Worm (Caenorhabditis elegans) whole organism, late embryonic: ENCODE results near the gene dcr-1.

Experiments used
- K02D7.2 ChIP-seq: sonication (generic microtip); optimal IDR thresholded peaks from 2 replicates; lab custom pipeline; 2017; ENCODE audit warnings: mild to moderate bottlenecking, missing genetic modification characterization, missing compliant biosample characterization
- K09A11.1 ChIP-seq: sonication (generic microtip); optimal IDR thresholded peaks from 2 replicates; lab custom pipeline; 2017; ENCODE audit warnings: antibody characterized with exemption, mild to moderate bottlenecking, missing genetic modification characterization, missing compliant biosample characterization; ENCODE audit not compliant: insufficient read depth
- ahr-1 ChIP-seq: sonication (generic microtip); optimal IDR thresholded peaks from 2 replicates; lab custom pipeline; 2016; ENCODE audit warnings: missing genetic modification characterization, missing compliant biosample characterization
- ama-1 ChIP-seq: fragments of 150-350 bp; optimal IDR thresholded peaks from 2 replicates; lab custom pipeline; 2014
- ceh-18 ChIP-seq: sonication (generic microtip); optimal IDR thresholded peaks from 2 replicates; lab custom pipeline; 2016; ENCODE audit warnings: missing genetic modification characterization, missing compliant biosample characterization
- ceh-22 ChIP-seq: sonication (generic microtip); optimal IDR thresholded peaks from 2 replicates; lab custom pipeline; 2017; ENCODE audit warnings: missing biosample characterization, missing genetic modification characterization
- ceh-24 ChIP-seq: sonication (generic microtip); optimal IDR thresholded peaks from 2 replicates; lab custom pipeline; 2016; ENCODE audit warnings: mild to moderate bottlenecking, missing genetic modification characterization, missing compliant biosample characterization
- ceh-30 ChIP-seq: fragments of 150-350 bp; optimal IDR thresholded peaks from 2 replicates; lab custom pipeline; 2014; ENCODE audit warnings: missing biosample characterization, missing genetic modification characterization
- ceh-34 ChIP-seq: sonication (generic microtip); optimal IDR thresholded peaks from 2 replicates; lab custom pipeline; 2016; ENCODE audit warnings: mild to moderate bottlenecking, missing genetic modification characterization, missing compliant biosample characterization
- ceh-48 ChIP-seq: sonication (generic microtip); optimal IDR thresholded peaks from 2 replicates; lab custom pipeline; 2016; ENCODE audit warnings: missing genetic modification characterization, inconsistent platforms, missing compliant biosample characterization
- che-1 ChIP-seq: sonication (generic microtip); optimal IDR thresholded peaks from 2 replicates; lab custom pipeline; 2016; ENCODE audit warnings: mild to moderate bottlenecking, missing genetic modification characterization, missing compliant biosample characterization
- dmd-4 ChIP-seq: sonication (generic microtip); optimal IDR thresholded peaks from 2 replicates; lab custom pipeline; 2016; ENCODE audit warnings: borderline replicate concordance, missing genetic modification characterization, missing compliant biosample characterization
- elt-4 ChIP-seq: sonication (generic microtip); optimal IDR thresholded peaks from 2 replicates; lab custom pipeline; 2016; ENCODE audit warnings: missing genetic modification characterization, missing compliant biosample characterization
- fax-1 ChIP-seq: sonication (generic microtip); optimal IDR thresholded peaks from 2 replicates; lab custom pipeline; 2016; ENCODE audit warnings: missing genotype, missing genetic modification characterization, missing compliant biosample characterization
- hlh-13 ChIP-seq: fragments of 200-800 bp; sonication (Bioruptor generic); optimal IDR thresholded peaks from 2 replicates; lab custom pipeline; 2018; ENCODE audit warnings: mild to moderate bottlenecking, missing genetic modification characterization, missing compliant biosample characterization
- hlh-15 ChIP-seq: sonication (generic microtip); optimal IDR thresholded peaks from 2 replicates; lab custom pipeline; 2016; ENCODE audit warnings: missing genetic modification characterization, missing compliant biosample characterization
- hlh-30 ChIP-seq: sonication (generic microtip); optimal IDR thresholded peaks from 2 replicates; lab custom pipeline; 2017; ENCODE audit warnings: antibody characterized with exemption, missing genetic modification characterization, missing compliant biosample characterization; ENCODE audit not compliant: insufficient read depth
- hlh-6 ChIP-seq: sonication (generic microtip); optimal IDR thresholded peaks from 2 replicates; lab custom pipeline; 2016; ENCODE audit warnings: missing genotype, missing genetic modification characterization, missing compliant biosample characterization
- lim-6 ChIP-seq: sonication (generic microtip); optimal IDR thresholded peaks from 2 replicates; lab custom pipeline; 2016; ENCODE audit warnings: missing genetic modification characterization, missing compliant biosample characterization
- lin-11 ChIP-seq: fragments of 200-800 bp; sonication (Bioruptor generic); optimal IDR thresholded peaks from 2 replicates; lab custom pipeline; 2018; ENCODE audit warnings: mild to moderate bottlenecking, missing genetic modification characterization, missing compliant biosample characterization
- nfya-1 ChIP-seq: sonication (generic microtip); optimal IDR thresholded peaks from 2 replicates; lab custom pipeline; 2017; ENCODE audit warnings: missing genetic modification characterization, mild to moderate bottlenecking, missing compliant biosample characterization, antibody characterized with exemption, moderate library complexity
- odd-2 ChIP-seq: sonication (generic microtip); optimal IDR thresholded peaks from 2 replicates; lab custom pipeline; 2017; ENCODE audit warnings: antibody characterized with exemption, mild to moderate bottlenecking, missing genetic modification characterization, missing compliant biosample characterization
- pax-1 ChIP-seq: fragments of 150-350 bp; optimal IDR thresholded peaks from 2 replicates; lab custom pipeline; 2014; ENCODE audit warnings: missing biosample characterization, missing genetic modification characterization
- pqm-1 ChIP-seq: sonication (generic microtip); optimal IDR thresholded peaks from 2 replicates; lab custom pipeline; 2016; ENCODE audit warnings: missing genetic modification characterization, missing compliant biosample characterization
- pros-1 ChIP-seq: fragments of 150-350 bp; optimal IDR thresholded peaks from 2 replicates; lab custom pipeline; 2014; ENCODE audit warnings: missing biosample characterization, missing genetic modification reagents, missing genetic modification characterization
- rnt-1 ChIP-seq: sonication (generic microtip); optimal IDR thresholded peaks from 2 replicates; lab custom pipeline; 2016; ENCODE audit warnings: missing genetic modification characterization, missing compliant biosample characterization
- sdc-2 ChIP-seq: sonication (generic microtip); optimal IDR thresholded peaks from 2 replicates; lab custom pipeline; 2016; ENCODE audit warnings: missing genotype, missing genetic modification characterization, missing compliant biosample characterization
- tbx-7 ChIP-seq: sonication (generic microtip); optimal IDR thresholded peaks from 2 replicates; lab custom pipeline; 2016; ENCODE audit warnings: missing genotype, missing genetic modification characterization, missing compliant biosample characterization
- unc-3 ChIP-seq, 2 experiments: fragments of 200-800 bp in 1 of 2; sonication (Bioruptor generic) in 1 of 2; sonication (generic microtip) in 1 of 2; conservative IDR thresholded peaks in 1 of 2; optimal IDR thresholded peaks in 1 of 2; 2 replicates each; pipeline versions ENCODE4 v1.3.6 to Lab custom; 2016 to 2022; ENCODE audit warnings: missing compliant biosample characterization in 2 of 2, missing genetic modification characterization in 2 of 2, missing genetic modification reagents in 1 of 2
- unc-42 ChIP-seq: sonication (generic microtip); optimal IDR thresholded peaks from 2 replicates; lab custom pipeline; 2016; ENCODE audit warnings: missing genotype, missing genetic modification characterization, missing compliant biosample characterization
- unc-55 ChIP-seq: sonication (generic microtip); optimal IDR thresholded peaks from 2 replicates; lab custom pipeline; 2017; ENCODE audit warnings: missing biosample characterization, missing genetic modification reagents, missing genetic modification characterization
- zip-5 ChIP-seq: sonication (generic microtip); optimal IDR thresholded peaks from 2 replicates; lab custom pipeline; 2016; ENCODE audit warnings: missing genetic modification characterization, missing compliant biosample characterization
- ztf-16 ChIP-seq: sonication (generic microtip); optimal IDR thresholded peaks from 2 replicates; lab custom pipeline; 2017; ENCODE audit warnings: missing genetic modification characterization, missing compliant biosample characterization

The dcr-1 gene

ce11 chrIII:8067798-8068197 is 12.3 kb downstream of the dcr-1 start:
- TF ChIP-seq sdc-2 (tag; lab: Kevin White, UChicago) = no peak
- TF ChIP-seq tbx-7 (tag; lab: Kevin White, UChicago) = no peak
- TF ChIP-seq hlh-13 = no peak
- no peak for TF ChIP-seq dmd-4 (tag; lab: Kevin White, UChicago)
- no peak for TF ChIP-seq ceh-18 (tag; lab: Kevin White, UChicago)
- TF ChIP-seq rnt-1 (tag; lab: Kevin White, UChicago) = no peak

ce11 chrIII:8066989-8067388 is 13.1 kb downstream of the dcr-1 start, which contains the start of gene pros-1:
TSS of gene pros-1 (plus strand) at chrIII:8067289.
- TF ChIP-seq zip-5 (tag; lab: Kevin White, UChicago) (no peak), ceh-48 (tag; lab: Kevin White, UChicago) (no peak), ceh-34 (no peak)

ce11 chrIII:8065101-8065500 is 15.0 kb downstream of the dcr-1 start:
- no peak for TF ChIP-seq pqm-1
- peak; percentile 90 for TF ChIP-seq nfya-1 (tag; lab: Kevin White, UChicago)
- TF ChIP-seq K02D7.2 = no peak

ce11 chrIII:8063659-8064058 is 16.4 kb downstream of the dcr-1 start:
- TF ChIP-seq pros-1 (tag; lab: Kevin White, UChicago) (no peak), K02D7.2 (no peak), ceh-22 (tag; lab: Kevin White, UChicago) (no peak), sdc-2 (tag; lab: Kevin White, UChicago) (no peak), unc-42 (no peak), unc-3 (GFP tag; conservative IDR thresholded peaks at IDR 0.05; lab: Robert Waterston, UW) (no peak), unc-3 (tag; optimal IDR thresholded peaks at IDR 0.05; lab: Kevin White, UChicago) (no peak), ceh-30 (tag; lab: Kevin White, UChicago) (no peak), hlh-15 (tag; lab: Kevin White, UChicago) (no peak), zip-5 (tag; lab: Kevin White, UChicago) (no peak), ceh-24 (no peak), hlh-6 (no peak), hlh-13 (no peak), fax-1 (tag; lab: Kevin White, UChicago) (no peak), che-1 (tag; lab: Kevin White, UChicago) (no peak)
- TF ChIP-seq, all 69 proteins: peak for 0

- TF ChIP-seq rnt-1 (tag; lab: Kevin White, UChicago) = no peak
- TF ChIP-seq pqm-1 = no peak
- no peak for TF ChIP-seq K09A11.1 (tag; lab: Kevin White, UChicago)
- TF ChIP-seq tbx-7 (tag; lab: Kevin White, UChicago) = no peak
- no peak for TF ChIP-seq ahr-1 (tag; lab: Kevin White, UChicago)
- no peak for TF ChIP-seq ceh-22 (tag; lab: Kevin White, UChicago)
- TF ChIP-seq elt-4 = no peak
- no peak for TF ChIP-seq odd-2 (tag; lab: Kevin White, UChicago)
- TF ChIP-seq dmd-4 (tag; lab: Kevin White, UChicago) = no peak
- no peak for TF ChIP-seq ztf-16 (tag; lab: Kevin White, UChicago)
- TF ChIP-seq hlh-6 = no peak
- no peak for TF ChIP-seq unc-55 (GFP tag; lab: Kevin White, UChicago)
- no peak for TF ChIP-seq pax-1
Observed at ce11 chrIII:8061114-8061513, 19.0 kb downstream of the dcr-1 start.

ce11 chrIII:8051838-8052237 is 28.2 kb downstream of the dcr-1 start:
- no peak for TF ChIP-seq lin-11 (tag; lab: Kevin White, UChicago)
- TF ChIP-seq hlh-30 (tag; lab: Kevin White, UChicago) = no peak
- TF ChIP-seq ama-1 = no peak
- no peak for TF ChIP-seq odd-2 (tag; lab: Kevin White, UChicago)
- no peak for TF ChIP-seq tbx-7 (tag; lab: Kevin White, UChicago)
- TF ChIP-seq lim-6 (tag; lab: Kevin White, UChicago) = no peak
- TF ChIP-seq elt-4 = no peak
